Worm (Caenorhabditis elegans) whole organism, L3 larva: ENCODE data around the gene manf-1.

Experiments
- ZK546.5 ChIP-seq: sonication (generic microtip); optimal IDR thresholded peaks from 2 replicates; lab custom pipeline; 2017; ENCODE audit warnings: missing biosample characterization, missing genetic modification characterization
- aly-2 ChIP-seq: fragments of 150-350 bp; optimal IDR thresholded peaks from 2 replicates; lab custom pipeline; 2014; ENCODE audit warnings: missing biosample characterization, missing genetic modification characterization
- ama-1 ChIP-seq: fragments of 150-350 bp; optimal IDR thresholded peaks from 2 replicates; lab custom pipeline; 2018
- ceh-28 ChIP-seq: fragments of 150-350 bp; optimal IDR thresholded peaks from 2 replicates; lab custom pipeline; 2014; ENCODE audit warnings: missing biosample characterization, missing genetic modification reagents, missing genetic modification characterization
- ceh-82 ChIP-seq: fragments of 150-350 bp; optimal IDR thresholded peaks from 2 replicates; lab custom pipeline; 2014; ENCODE audit warnings: missing biosample characterization, missing genetic modification characterization
- daf-12 ChIP-seq: fragments of 150-350 bp; optimal IDR thresholded peaks from 2 replicates; lab custom pipeline; 2014; ENCODE audit warnings: missing biosample characterization, missing genetic modification reagents, missing genetic modification characterization
- egl-27 ChIP-seq: sonication (generic microtip); optimal IDR thresholded peaks from 4 replicates; lab custom pipeline; 2017; ENCODE audit warnings: missing biosample characterization, missing genetic modification reagents, missing genetic modification characterization
- elt-2 ChIP-seq: sonication (generic microtip); optimal IDR thresholded peaks from 2 replicates; lab custom pipeline; 2016; ENCODE audit warnings: missing genetic modification reagents, mild to moderate bottlenecking, missing genetic modification characterization, missing compliant biosample characterization
- elt-3 ChIP-seq, 3 experiments: fragments of 150-350 bp in 1 of 3; sonication (generic microtip) in 2 of 3; optimal IDR thresholded peaks; 2 replicates in 2 of 3; 4 replicates in 1 of 3; lab custom pipeline; 2014 to 2017; ENCODE audit warnings: missing biosample characterization in 3 of 3, missing genetic modification characterization in 3 of 3
- fkh-10 ChIP-seq: sonication (generic microtip); optimal IDR thresholded peaks from 2 replicates; lab custom pipeline; 2017; ENCODE audit warnings: missing biosample characterization, missing genetic modification reagents, missing genetic modification characterization
- fos-1 ChIP-seq: fragments of 150-350 bp; optimal IDR thresholded peaks from 2 replicates; lab custom pipeline; 2014; ENCODE audit warnings: missing biosample characterization, missing genetic modification characterization
- hmg-11 ChIP-seq: sonication (generic microtip); optimal IDR thresholded peaks from 2 replicates; lab custom pipeline; 2016; ENCODE audit warnings: missing genetic modification characterization, missing compliant biosample characterization
- jun-1 ChIP-seq: fragments of 150-350 bp; optimal IDR thresholded peaks from 2 replicates; lab custom pipeline; 2014; ENCODE audit warnings: missing biosample characterization, missing genetic modification reagents, missing genetic modification characterization
- lin-15B ChIP-seq: fragments of 150-350 bp; optimal IDR thresholded peaks from 2 replicates; lab custom pipeline; 2014; ENCODE audit warnings: missing biosample characterization, missing genetic modification characterization
- lin-39 ChIP-seq: fragments of 150-350 bp; optimal IDR thresholded peaks from 2 replicates; lab custom pipeline; 2018; ENCODE audit warnings: missing biosample characterization, missing genetic modification reagents, missing genetic modification characterization
- mdl-1 ChIP-seq: fragments of 150-350 bp; optimal IDR thresholded peaks from 2 replicates; lab custom pipeline; 2014; ENCODE audit warnings: missing biosample characterization, missing genetic modification characterization
- mml-1 ChIP-seq: fragments of 150-350 bp; sonication (generic microtip); optimal IDR thresholded peaks from 3 replicates; lab custom pipeline; 2014; ENCODE audit warnings: missing biosample characterization, missing genetic modification characterization
- nfya-1 ChIP-seq: sonication (generic microtip); optimal IDR thresholded peaks from 2 replicates; lab custom pipeline; 2017; ENCODE audit warnings: missing genetic modification characterization, mild to moderate bottlenecking, missing compliant biosample characterization, antibody characterized with exemption, moderate library complexity; ENCODE audit not compliant: insufficient read depth
- nhr-11 ChIP-seq: fragments of 150-350 bp; optimal IDR thresholded peaks from 2 replicates; lab custom pipeline; 2014; ENCODE audit warnings: missing biosample characterization, missing genetic modification characterization
- nhr-12 ChIP-seq: fragments of 150-350 bp; optimal IDR thresholded peaks from 2 replicates; lab custom pipeline; 2014; ENCODE audit warnings: missing biosample characterization, missing genetic modification characterization
- nhr-25 ChIP-seq: sonication (generic microtip); optimal IDR thresholded peaks from 2 replicates; lab custom pipeline; 2017; ENCODE audit warnings: missing biosample characterization, missing genetic modification characterization
- nhr-28 ChIP-seq: fragments of 150-350 bp; optimal IDR thresholded peaks from 2 replicates; lab custom pipeline; 2014; ENCODE audit warnings: missing biosample characterization, missing genetic modification characterization
- nhr-67 ChIP-seq: fragments of 150-350 bp; optimal IDR thresholded peaks from 2 replicates; lab custom pipeline; 2014; ENCODE audit warnings: missing biosample characterization, missing genetic modification characterization
- nhr-76 ChIP-seq: fragments of 150-350 bp; sonication (generic microtip); optimal IDR thresholded peaks from 5 replicates; lab custom pipeline; 2014; ENCODE audit warnings: missing biosample characterization, missing genetic modification characterization
- pha-4 ChIP-seq: fragments of 150-350 bp; optimal IDR thresholded peaks from 2 replicates; lab custom pipeline; 2014; ENCODE audit warnings: missing biosample characterization, missing genetic modification reagents, missing genetic modification characterization
- sea-2 ChIP-seq: fragments of 150-350 bp; sonication (generic microtip); optimal IDR thresholded peaks from 4 replicates; lab custom pipeline; 2014; ENCODE audit warnings: missing biosample characterization, missing genetic modification reagents, missing genetic modification characterization
- skn-1 ChIP-seq: fragments of 150-350 bp; optimal IDR thresholded peaks from 2 replicates; lab custom pipeline; 2014; ENCODE audit warnings: missing biosample characterization, missing genetic modification characterization
- snpc-4 ChIP-seq: fragments of 150-350 bp; optimal IDR thresholded peaks from 2 replicates; lab custom pipeline; 2014; ENCODE audit warnings: missing biosample characterization, missing genetic modification characterization
- tbx-2 ChIP-seq: sonication (generic microtip); optimal IDR thresholded peaks from 2 replicates; lab custom pipeline; 2016; ENCODE audit warnings: mild to moderate bottlenecking, missing genetic modification characterization, missing compliant biosample characterization
- unc-39 ChIP-seq: sonication (generic microtip); optimal IDR thresholded peaks from 4 replicates; lab custom pipeline; 2017; ENCODE audit warnings: missing biosample characterization, missing genetic modification characterization
- unc-62 ChIP-seq: fragments of 150-350 bp; sonication (generic microtip); optimal IDR thresholded peaks from 4 replicates; lab custom pipeline; 2014; ENCODE audit warnings: missing biosample characterization, missing genetic modification reagents, missing genetic modification characterization
- zag-1 ChIP-seq: fragments of 150-350 bp; optimal IDR thresholded peaks from 2 replicates; lab custom pipeline; 2014; ENCODE audit warnings: missing biosample characterization, missing genetic modification characterization

Gene manf-1

ce11 chrIV:2966884-2967283 is 38.7 kb upstream of the manf-1 start:
- no peak for TF ChIP-seq nhr-25 (tag; lab: Kevin White, UChicago)
- no peak for TF ChIP-seq nhr-12
- TF ChIP-seq mml-1, result no peak
- TF ChIP-seq, all 47 proteins: peak for 0

- TF ChIP-seq ZK546.5 (tag; lab: Kevin White, UChicago) (no peak), nhr-25 (tag; lab: Kevin White, UChicago) (no peak), skn-1 (tag; lab: Kevin White, UChicago) (no peak), ama-1 (no peak), fkh-10 (GFP tag; lab: Kevin White, UChicago) (no peak), lin-15B (tag; lab: Kevin White, UChicago) (no peak)
Observed at ce11 chrIV:2960242-2960641, 32.0 kb upstream of the manf-1 start.

- TF ChIP-seq nfya-1 (no peak), unc-39 (tag; lab: Kevin White, UChicago) (no peak), fkh-10 (GFP tag; lab: Kevin White, UChicago) (no peak), snpc-4 (tag; lab: Kevin White, UChicago) (no peak), mml-1 (no peak), daf-12 (tag; lab: Kevin White, UChicago) (no peak), pha-4 (tag; lab: Kevin White, UChicago) (no peak), nhr-25 (tag; lab: Kevin White, UChicago) (no peak), skn-1 (tag; lab: Kevin White, UChicago) (no peak), unc-62 (GFP tag; lab: Kevin White, UChicago) (no peak), hmg-11 (tag; lab: Kevin White, UChicago) (no peak), egl-27 (tag; lab: Kevin White, UChicago) (no peak), ama-1 (no peak), elt-2 (tag; lab: Kevin White, UChicago) (no peak), ceh-82 (tag; lab: Kevin White, UChicago) (no peak), zag-1 (tag; lab: Kevin White, UChicago) (no peak)
- TF ChIP-seq, all 47 proteins: peak for 0
Observed at ce11 chrIV:2959798-2960197, 31.6 kb upstream of the manf-1 start, which contains the start of gene ser-6. ser-6 (plus strand) TSS chrIV:2960098.

ce11 chrIV:2935194-2935593 is 7.0 kb upstream of the manf-1 start:
- TF ChIP-seq nhr-28 (tag; lab: Kevin White, UChicago), result no peak
- TF ChIP-seq nhr-67 (tag; lab: Kevin White, UChicago), result no peak
- no peak for TF ChIP-seq nfya-1
- TF ChIP-seq nhr-12, result no peak
- no peak for TF ChIP-seq aly-2 (tag; lab: Kevin White, UChicago)
- no peak for TF ChIP-seq elt-3 (tag; optimal IDR thresholded peaks at IDR 0.05; lab: Kevin White, UChicago)
- no peak for TF ChIP-seq ama-1
- no peak for TF ChIP-seq mml-1
- TF ChIP-seq ceh-28 (tag; lab: Kevin White, UChicago), result no peak

ce11 chrIV:2931228-2931627 is 3.0 kb upstream of the manf-1 start, which contains the start of gene samt-1:
samt-1 (plus strand) TSS chrIV:2931403.
- TF ChIP-seq elt-2 (tag; lab: Kevin White, UChicago) (peak; percentile 41), sea-2 (GFP tag; lab: Kevin White, UChicago) (no peak)
- TF ChIP-seq, all 47 proteins: peak for 1

- TF ChIP-seq ceh-28 (tag; lab: Kevin White, UChicago), result no peak
- no peak for TF ChIP-seq fos-1
- TF ChIP-seq nhr-25 (tag; lab: Kevin White, UChicago), result no peak
- no peak for TF ChIP-seq ceh-82 (tag; lab: Kevin White, UChicago)
- TF ChIP-seq jun-1 (tag; lab: Kevin White, UChicago), result no peak
- no peak for TF ChIP-seq nhr-67 (tag; lab: Kevin White, UChicago)
- TF ChIP-seq nhr-11 (tag; lab: Kevin White, UChicago), result no peak
- no peak for TF ChIP-seq elt-2 (tag; lab: Kevin White, UChicago)
- no peak for TF ChIP-seq mml-1
- TF ChIP-seq lin-39 (tag; lab: Kevin White, UChicago), result no peak
- TF ChIP-seq snpc-4 (tag; lab: Kevin White, UChicago), result no peak
- TF ChIP-seq nhr-28 (tag; lab: Kevin White, UChicago), result no peak
- TF ChIP-seq aly-2 (tag; lab: Kevin White, UChicago), result no peak
- TF ChIP-seq tbx-2 (tag; lab: Kevin White, UChicago), result no peak
- no peak for TF ChIP-seq daf-12 (tag; lab: Kevin White, UChicago)
- no peak for TF ChIP-seq mdl-1 (tag; lab: Kevin White, UChicago)
- TF ChIP-seq sea-2 (GFP tag; lab: Kevin White, UChicago), result no peak
- no peak for TF ChIP-seq nhr-76 (tag; lab: Kevin White, UChicago)
Observed at ce11 chrIV:2925591-2925990, 2.6 kb downstream of the manf-1 start, which contains the start of gene ubc-13. ubc-13 (minus strand) TSS chrIV:2925691.
